Fruit fly (Drosophila melanogaster) whole organism, embryonic: Measurements from ENCODE around the gene path.
A peak's percentile ranks its signal among the peaks of the same experiment; 100 is the strongest.

Source experiments
- Awh ChIP-seq: fragments of 200-800 bp; sonication (Bioruptor generic); IDR thresholded peaks from 2 replicates; pipeline ENCODE4, ENCODE4 v1.3.6; 2022; ENCODE audit warnings: missing biosample characterization, missing genetic modification characterization
- BEAF-32 ChIP-seq: fragments of 200-800 bp; sonication (Bioruptor generic); optimal IDR thresholded peaks from 3 replicates; lab custom pipeline; 2017; ENCODE audit warnings: missing biosample characterization, missing genetic modification characterization, mild to moderate bottlenecking, moderate library complexity, missing genetic modification reagents
- Bdp1 ChIP-seq: fragments of 200-800 bp; sonication (Bioruptor generic); optimal IDR thresholded peaks from 3 replicates; lab custom pipeline; 2016; ENCODE audit warnings: missing biosample characterization, missing genetic modification characterization
- CG10565 ChIP-seq: fragments of 200-800 bp; sonication (Bioruptor generic); optimal IDR thresholded peaks from 3 replicates; lab custom pipeline; 2016; ENCODE audit warnings: missing biosample characterization, mild to moderate bottlenecking, missing genetic modification characterization
- CG1233 ChIP-seq: fragments of 200-800 bp; sonication (Bioruptor generic); optimal IDR thresholded peaks from 4 replicates; lab custom pipeline; 2018; ENCODE audit warnings: missing biosample characterization, mild to moderate bottlenecking, missing genetic modification characterization
- CG14050 ChIP-seq: fragments of 200-800 bp; sonication (Bioruptor generic); IDR thresholded peaks from 3 replicates; pipeline ENCODE4 v1.3.6; 2022; ENCODE audit warnings: missing biosample characterization, missing genetic modification characterization
- CG15601 ChIP-seq: fragments of 200-800 bp; sonication (Bioruptor generic); optimal IDR thresholded peaks from 3 replicates; lab custom pipeline; 2019; ENCODE audit warnings: missing biosample characterization, mild to moderate bottlenecking, missing genetic modification characterization, moderate library complexity
- CG16863 ChIP-seq: fragments of 200-800 bp; sonication (Bioruptor generic); optimal IDR thresholded peaks from 3 replicates; lab custom pipeline; 2016; ENCODE audit warnings: missing biosample characterization, missing genetic modification characterization
- CG18476 ChIP-seq: fragments of 200-800 bp; sonication (Bioruptor generic); optimal IDR thresholded peaks from 2 replicates; lab custom pipeline; 2016; ENCODE audit warnings: missing biosample characterization, mild to moderate bottlenecking, missing genetic modification characterization
- CG18599 ChIP-seq: fragments of 200-800 bp; sonication (Bioruptor generic); optimal IDR thresholded peaks from 3 replicates; lab custom pipeline; 2017; ENCODE audit warnings: missing biosample characterization, missing genetic modification characterization, mild to moderate bottlenecking, moderate library complexity, missing genetic modification reagents
- CG30431 ChIP-seq: fragments of 200-800 bp; sonication (Bioruptor generic); optimal IDR thresholded peaks from 2 replicates; lab custom pipeline; 2017; ENCODE audit warnings: missing biosample characterization, missing genetic modification characterization
- CG31224 ChIP-seq: fragments of 200-800 bp; sonication (Bioruptor generic); IDR thresholded peaks from 2 replicates; pipeline ENCODE4 v1.3.6; 2022; ENCODE audit warnings: missing biosample characterization, missing genetic modification characterization
- CG3281 ChIP-seq: fragments of 200-800 bp; sonication (Bioruptor generic); optimal IDR thresholded peaks from 3 replicates; lab custom pipeline; 2017; ENCODE audit warnings: missing biosample characterization, mild to moderate bottlenecking, missing genetic modification characterization
- CG33213 ChIP-seq: fragments of 200-800 bp; sonication (Bioruptor generic); optimal IDR thresholded peaks from 3 replicates; lab custom pipeline; 2016; ENCODE audit warnings: missing biosample characterization, missing genetic modification characterization
- CG3847 ChIP-seq: fragments of 200-800 bp; sonication (Bioruptor generic); IDR thresholded peaks from 2 replicates; pipeline ENCODE4 v1.3.6; 2022; ENCODE audit warnings: missing biosample characterization, missing genetic modification characterization
- CG4854 ChIP-seq: fragments of 200-800 bp; sonication (Bioruptor generic); optimal IDR thresholded peaks from 2 replicates; lab custom pipeline; 2016; ENCODE audit warnings: missing biosample characterization, missing genetic modification characterization, inconsistent platforms
- CG6813 ChIP-seq: fragments of 200-800 bp; sonication (Bioruptor generic); optimal IDR thresholded peaks from 2 replicates; lab custom pipeline; 2017; ENCODE audit warnings: missing biosample characterization, missing genetic modification characterization, mild to moderate bottlenecking, moderate library complexity, missing genetic modification reagents
- CG7271 ChIP-seq: fragments of 200-800 bp; sonication (Bioruptor generic); optimal IDR thresholded peaks from 2 replicates; lab custom pipeline; 2018; ENCODE audit warnings: missing biosample characterization, mild to moderate bottlenecking, missing genetic modification characterization, moderate library complexity
- CG7357 ChIP-seq: fragments of 200-800 bp; sonication (Bioruptor generic); IDR thresholded peaks from 3 replicates; pipeline ENCODE4 v1.3.6; 2022; ENCODE audit warnings: missing biosample characterization, missing genetic modification characterization
- CG7556 ChIP-seq: fragments of 200-800 bp; sonication (Bioruptor generic); optimal IDR thresholded peaks from 2 replicates; lab custom pipeline; 2017; ENCODE audit warnings: missing biosample characterization, mild to moderate bottlenecking, missing genetic modification characterization
- CG9215 ChIP-seq: fragments of 200-800 bp; sonication (Bioruptor generic); IDR thresholded peaks from 2 replicates; pipeline ENCODE4 v1.3.6; 2022; ENCODE audit warnings: missing biosample characterization, missing genetic modification characterization
- CG9817 ChIP-seq: fragments of 200-800 bp; sonication (Bioruptor generic); optimal IDR thresholded peaks from 2 replicates; lab custom pipeline; 2018; ENCODE audit warnings: missing biosample characterization, mild to moderate bottlenecking, missing genetic modification characterization, moderate library complexity
- CG9932 ChIP-seq: fragments of 200-800 bp; sonication (Bioruptor generic); IDR thresholded peaks from 2 replicates; pipeline ENCODE4 v1.3.6; 2022; ENCODE audit warnings: missing biosample characterization, missing genetic modification characterization
- CTCF ChIP-seq: fragments of 200-800 bp; sonication (Bioruptor generic); optimal IDR thresholded peaks from 2 replicates; lab custom pipeline; 2017; ENCODE audit warnings: missing biosample characterization, mild to moderate bottlenecking, missing genetic modification characterization, moderate library complexity
- E2f2 ChIP-seq: fragments of 200-800 bp; sonication (Bioruptor generic); IDR thresholded peaks from 2 replicates; pipeline ENCODE4 v1.3.6; 2022; ENCODE audit warnings: missing biosample characterization, missing genetic modification characterization
- Hr78 ChIP-seq, 2 experiments: fragments of 200-800 bp in 1 of 2; fragments of >200 bp in 1 of 2; sonication (Bioruptor generic) in 1 of 2; optimal IDR thresholded peaks; 2 replicates each; lab custom pipeline; 2017 to 2019; ENCODE audit warnings: missing biosample characterization in 2 of 2, missing genetic modification characterization in 2 of 2, mild to moderate bottlenecking in 1 of 2, moderate library complexity in 1 of 2
- Jarid2 ChIP-seq: fragments of 200-800 bp; sonication (Bioruptor generic); optimal IDR thresholded peaks from 3 replicates; lab custom pipeline; 2017; ENCODE audit warnings: mild to moderate bottlenecking, missing biosample characterization, missing genetic modification reagents, missing genetic modification characterization
- Lim3 ChIP-seq: fragments of 200-800 bp; sonication (Bioruptor generic); IDR thresholded peaks from 2 replicates; pipeline ENCODE4 v1.3.6; 2022; ENCODE audit warnings: missing biosample characterization, missing genetic modification characterization
- Meics ChIP-seq: fragments of 200-800 bp; sonication (Bioruptor generic); optimal IDR thresholded peaks from 2 replicates; lab custom pipeline; 2017; ENCODE audit warnings: missing biosample characterization, mild to moderate bottlenecking, missing genetic modification characterization
- Mes4 ChIP-seq: fragments of 200-800 bp; sonication (Bioruptor generic); optimal IDR thresholded peaks from 2 replicates; lab custom pipeline; 2016; ENCODE audit warnings: missing biosample characterization, missing genetic modification characterization
- NFAT ChIP-seq: fragments of 200-800 bp; sonication (Bioruptor generic); IDR thresholded peaks from 2 replicates; pipeline ENCODE4 v1.3.6; 2022; ENCODE audit warnings: missing biosample characterization, missing genetic modification characterization
- Nf-YC ChIP-seq: fragments of 200-800 bp; optimal IDR thresholded peaks from 3 replicates; lab custom pipeline; 2019; ENCODE audit warnings: missing biosample characterization, mild to moderate bottlenecking, missing genetic modification characterization, moderate library complexity
- Spps ChIP-seq: fragments of 200-800 bp; sonication (Bioruptor generic); optimal IDR thresholded peaks from 2 replicates; lab custom pipeline; 2018; ENCODE audit warnings: missing biosample characterization, mild to moderate bottlenecking, missing genetic modification characterization
- TFAM ChIP-seq: fragments of 200-800 bp; sonication (Bioruptor generic); optimal IDR thresholded peaks from 2 replicates; lab custom pipeline; 2017; ENCODE audit warnings: missing biosample characterization, missing genetic modification characterization, inconsistent platforms
- Usf ChIP-seq: fragments of 200-800 bp; sonication (Bioruptor generic); optimal IDR thresholded peaks from 2 replicates; lab custom pipeline; 2017; ENCODE audit warnings: missing genotype, missing biosample characterization, missing genetic modification characterization
- ash1 ChIP-seq: fragments of 200-800 bp; sonication (Bioruptor generic); optimal IDR thresholded peaks from 2 replicates; lab custom pipeline; 2018; ENCODE audit warnings: missing biosample characterization, mild to moderate bottlenecking, missing genetic modification characterization
- chinmo ChIP-seq: fragments of 200-800 bp; sonication (Bioruptor generic); IDR thresholded peaks from 4 replicates; pipeline ENCODE4 v1.3.6; 2022; ENCODE audit warnings: missing biosample characterization, missing genetic modification characterization; ENCODE audit not compliant: partially characterized antibody
- ewg ChIP-seq: fragments of 200-800 bp; sonication (Bioruptor generic); optimal IDR thresholded peaks from 3 replicates; lab custom pipeline; 2017; ENCODE audit warnings: mild to moderate bottlenecking, missing biosample characterization, missing genetic modification reagents, missing genetic modification characterization
- gcm ChIP-seq: fragments of 200-800 bp; sonication (Bioruptor generic); optimal IDR thresholded peaks from 2 replicates; lab custom pipeline; 2019; ENCODE audit warnings: missing biosample characterization, mild to moderate bottlenecking, missing genetic modification characterization, moderate library complexity
- grn ChIP-seq: fragments of 200-800 bp; sonication (Bioruptor generic); optimal IDR thresholded peaks from 3 replicates; lab custom pipeline; 2017; ENCODE audit warnings: missing biosample characterization, missing genetic modification characterization
- gt ChIP-seq: fragments of 200-800 bp; sonication (Bioruptor generic); IDR thresholded peaks from 2 replicates; pipeline ENCODE4 v1.3.6; 2022; ENCODE audit warnings: missing biosample characterization, missing genetic modification characterization
- her ChIP-seq: fragments of 200-800 bp; sonication (Bioruptor generic); optimal IDR thresholded peaks from 2 replicates; lab custom pipeline; 2016; ENCODE audit warnings: missing biosample characterization, missing genetic modification characterization
- jigr1 ChIP-seq: fragments of 200-800 bp; sonication (Bioruptor generic); IDR thresholded peaks from 3 replicates; pipeline ENCODE4 v1.3.6; 2022; ENCODE audit warnings: missing biosample characterization, missing genetic modification characterization
- otp ChIP-seq: fragments of 200-800 bp; sonication (Bioruptor generic); IDR thresholded peaks from 3 replicates; pipeline ENCODE4, ENCODE4 v1.3.6; 2022; ENCODE audit warnings: missing biosample characterization, missing genetic modification characterization
- peb ChIP-seq: fragments of 200-800 bp; sonication (Bioruptor generic); IDR thresholded peaks from 2 replicates; pipeline ENCODE4 v1.3.6; 2022; ENCODE audit warnings: missing biosample characterization, missing genetic modification characterization
- scrt ChIP-seq: fragments of 200-800 bp; sonication (Bioruptor generic); optimal IDR thresholded peaks from 2 replicates; lab custom pipeline; 2018; ENCODE audit warnings: missing biosample characterization, mild to moderate bottlenecking, missing genetic modification characterization, moderate library complexity
- seq ChIP-seq: fragments of 200-800 bp; sonication (Bioruptor generic); IDR thresholded peaks from 2 replicates; pipeline ENCODE4 v1.3.6; 2022; ENCODE audit warnings: missing biosample characterization, missing genetic modification characterization
- slou ChIP-seq: fragments of 200-800 bp; sonication (Bioruptor generic); optimal IDR thresholded peaks from 3 replicates; lab custom pipeline; 2016; ENCODE audit warnings: missing biosample characterization, missing genetic modification characterization
- ssp ChIP-seq: fragments of 200-800 bp; sonication (Bioruptor generic); IDR thresholded peaks from 2 replicates; pipeline ENCODE4 v1.3.6; 2022; ENCODE audit warnings: missing biosample characterization, missing genetic modification characterization
- trh ChIP-seq: fragments of 200-800 bp; sonication (Bioruptor generic); optimal IDR thresholded peaks from 2 replicates; lab custom pipeline; 2016; ENCODE audit warnings: missing biosample characterization, missing genetic modification characterization

The path gene

DNA sequence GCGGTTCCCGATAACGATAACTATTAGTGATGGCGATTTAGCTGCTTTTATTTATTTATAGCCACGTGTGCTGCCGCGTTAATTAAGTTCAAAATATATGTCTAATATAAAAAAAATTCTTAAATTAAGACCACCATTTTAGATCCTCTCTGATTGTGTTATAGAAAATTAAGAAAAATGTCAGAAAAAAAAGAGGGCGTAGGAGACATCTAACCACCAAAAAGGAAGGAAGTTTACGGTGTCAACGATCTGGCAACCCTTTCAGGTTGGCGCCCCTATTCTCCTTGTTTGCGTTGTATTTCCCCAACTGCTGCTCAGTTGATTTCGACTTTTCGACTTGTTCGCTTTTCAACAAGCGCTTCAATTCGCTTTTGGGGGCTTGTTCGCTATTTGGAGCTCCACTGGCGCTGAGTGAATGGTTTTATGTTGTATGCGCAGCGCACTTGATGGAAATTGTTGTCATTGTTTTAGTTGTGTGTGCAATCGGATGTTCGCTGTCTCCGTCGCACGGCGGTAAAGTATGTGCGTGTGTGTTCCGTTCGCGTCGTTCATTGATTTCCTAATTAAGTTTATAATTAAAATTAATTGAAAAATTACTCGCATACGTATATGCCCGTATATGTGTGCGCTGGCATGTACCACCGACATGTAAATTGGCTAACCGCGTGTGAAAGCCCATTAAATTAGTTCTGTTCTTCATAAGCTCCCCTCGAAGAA lies 44.2 kb downstream of the path start, which contains the start of the genes CG3434 and CG44838:
Gene CG3434 (minus strand): TSS at position 25 of the 717 bp plus-strand sequence.
Gene CG44838 (plus strand): TSS at position 276 of the 717 bp plus-strand sequence.
- peak; percentile 85 for TF ChIP-seq Nf-YC
- peak in 1 of 2 experiments; percentile 7 for TF ChIP-seq Hr78 (GFP tag; optimal IDR thresholded peaks at IDR 0.05; lab: Kevin White, UChicago)
- TF ChIP-seq CG7357 (GFP tag; lab: Robert Waterston, UW): peak; percentile 44; the same call in 1 of the 3 replicates
- TF ChIP-seq ewg (GFP tag; lab: Kevin White, UChicago): peak; percentile 69
- TF ChIP-seq TFAM (GFP tag; lab: Kevin White, UChicago): no peak
- peak; percentile 38; the same call in 1 of the 3 replicates for TF ChIP-seq jigr1 (GFP tag; lab: Robert Waterston, UW)
- TF ChIP-seq CG10565 (GFP tag; lab: Kevin White, UChicago): peak; percentile 11
- peak; percentile 81 for TF ChIP-seq Jarid2 (GFP tag; lab: Kevin White, UChicago)
- peak; percentile 89 for TF ChIP-seq gcm (GFP tag; lab: Kevin White, UChicago)
- TF ChIP-seq CG33213: peak; percentile 55
- TF ChIP-seq CG7271: peak; percentile 23
- peak; percentile 41 for TF ChIP-seq CG30431 (GFP tag; lab: Kevin White, UChicago)
- TF ChIP-seq CG18599 (GFP tag; lab: Kevin White, UChicago): peak; percentile 85
- TF ChIP-seq scrt (GFP tag; lab: Kevin White, UChicago): peak; percentile 75
- peak; percentile 55; the same call in 1 of the 2 replicates for TF ChIP-seq seq (GFP tag; lab: Robert Waterston, UW)
- peak; percentile 78 for TF ChIP-seq E2f2 (GFP tag; lab: Robert Waterston, UW)
- TF ChIP-seq Lim3 (GFP tag; lab: Robert Waterston, UW): no peak
- TF ChIP-seq gt: no peak
- TF ChIP-seq chinmo (GFP tag; lab: Robert Waterston, UW): peak; percentile 77; the same call in 1 of the 4 replicates
- TF ChIP-seq Mes4 (GFP tag; lab: Kevin White, UChicago): peak; percentile 68
- TF ChIP-seq CG1233 (GFP tag; lab: Kevin White, UChicago): peak; percentile 74
- peak; percentile 79 for TF ChIP-seq CG3281 (GFP tag; lab: Kevin White, UChicago)
- peak; percentile 58 for TF ChIP-seq CG9215 (GFP tag; lab: Robert Waterston, UW)
- TF ChIP-seq CTCF (GFP tag; lab: Kevin White, UChicago): peak; percentile 60
- TF ChIP-seq CG18476 (GFP tag; lab: Kevin White, UChicago): peak; percentile 64
- peak; percentile 39 for TF ChIP-seq slou (GFP tag; lab: Kevin White, UChicago)
- peak; percentile 98 for TF ChIP-seq CG15601 (tag; lab: Kevin White, UChicago)
- peak; percentile 48 for TF ChIP-seq CG4854
- TF ChIP-seq Usf (GFP tag; lab: Kevin White, UChicago): peak; percentile 57
- no peak; the same call in 1 of the 2 replicates for TF ChIP-seq CG31224 (GFP tag; lab: Robert Waterston, UW)
- TF ChIP-seq BEAF-32 (GFP tag; lab: Kevin White, UChicago): peak; percentile 38
- TF ChIP-seq ash1 (GFP tag; lab: Kevin White, UChicago): no peak
- peak; percentile 15 for TF ChIP-seq trh
- peak; percentile 60 for TF ChIP-seq CG14050 (GFP tag; lab: Robert Waterston, UW)
- peak; percentile 67; the same call in 1 of the 2 replicates for TF ChIP-seq Awh (GFP tag; lab: Robert Waterston, UW)
- peak; percentile 71 for TF ChIP-seq CG16863 (GFP tag; lab: Kevin White, UChicago)
- peak; percentile 64 for TF ChIP-seq Spps (tag; lab: Kevin White, UChicago)
- no peak for TF ChIP-seq her (GFP tag; lab: Kevin White, UChicago)
- TF ChIP-seq peb: peak; percentile 42
- TF ChIP-seq Bdp1 (GFP tag; lab: Kevin White, UChicago): peak; percentile 77
- TF ChIP-seq CG9932 (GFP tag; lab: Robert Waterston, UW): peak; percentile 87
- peak; percentile 48 for TF ChIP-seq grn (GFP tag; lab: Kevin White, UChicago)
- peak; percentile 82 for TF ChIP-seq ssp (GFP tag; lab: Robert Waterston, UW)
- TF ChIP-seq CG6813 (GFP tag; lab: Kevin White, UChicago): peak; percentile 7
- peak; percentile 86 for TF ChIP-seq CG3847
- TF ChIP-seq CG7556: peak; percentile 72
- peak; percentile 82 for TF ChIP-seq Meics (GFP tag; lab: Kevin White, UChicago)
- peak; percentile 72; the same call in 2 of the 3 replicates for TF ChIP-seq otp
- TF ChIP-seq NFAT (GFP tag; lab: Robert Waterston, UW): peak; percentile 56
- TF ChIP-seq CG9817 (tag; lab: Kevin White, UChicago): peak; percentile 74
